Fruit fly (Drosophila melanogaster) whole organism, embryonic: Measurements from ENCODE around the gene RpS3.

Source experiments
- Abd-B ChIP-seq: fragments of 200-800 bp; sonication (Bioruptor generic); optimal IDR thresholded peaks from 2 replicates; lab custom pipeline; 2018; ENCODE audit warnings: missing biosample characterization, mild to moderate bottlenecking, missing genetic modification characterization, moderate library complexity
- Adf1 ChIP-seq: fragments of 200-800 bp; sonication (Bioruptor generic); IDR thresholded peaks from 2 replicates; pipeline ENCODE4 v1.3.6; 2022; ENCODE audit warnings: missing biosample characterization, missing genetic modification characterization
- Asciz ChIP-seq: fragments of 200-800 bp; sonication (Bioruptor generic); optimal IDR thresholded peaks from 2 replicates; lab custom pipeline; 2017; ENCODE audit warnings: missing biosample characterization, mild to moderate bottlenecking, missing genetic modification characterization, missing genetic modification reagents
- CG10462 ChIP-seq: fragments of 200-800 bp; sonication (Bioruptor generic); optimal IDR thresholded peaks from 2 replicates; lab custom pipeline; 2016; ENCODE audit warnings: missing biosample characterization, missing genetic modification characterization
- CG10654 ChIP-seq: fragments of 200-800 bp; sonication (Bioruptor generic); optimal IDR thresholded peaks from 2 replicates; lab custom pipeline; 2016; ENCODE audit warnings: missing biosample characterization, missing genetic modification characterization
- CG11456 ChIP-seq: fragments of 200-800 bp; sonication (Bioruptor generic); IDR thresholded peaks from 3 replicates; pipeline ENCODE4 v1.3.6; 2022; ENCODE audit warnings: missing biosample characterization, missing genetic modification characterization
- CG11723 ChIP-seq: fragments of 200-800 bp; sonication (Bioruptor generic); optimal IDR thresholded peaks from 2 replicates; lab custom pipeline; 2017; ENCODE audit warnings: missing biosample characterization, mild to moderate bottlenecking, missing genetic modification characterization
- CG12104 ChIP-seq: fragments of 200-800 bp; sonication (Bioruptor generic); optimal IDR thresholded peaks from 3 replicates; lab custom pipeline; 2016; ENCODE audit warnings: missing biosample characterization, missing genetic modification characterization
- CG12155 ChIP-seq: fragments of 200-800 bp; sonication (Bioruptor generic); optimal IDR thresholded peaks from 3 replicates; lab custom pipeline; 2016; ENCODE audit warnings: missing biosample characterization, missing genetic modification characterization
- CG12659 ChIP-seq: fragments of 200-800 bp; sonication (Bioruptor generic); optimal IDR thresholded peaks from 3 replicates; lab custom pipeline; 2017; ENCODE audit warnings: mild to moderate bottlenecking, missing biosample characterization, missing genetic modification reagents, missing genetic modification characterization
- CG13624 ChIP-seq: fragments of 200-800 bp; sonication (Bioruptor generic); optimal IDR thresholded peaks from 2 replicates; lab custom pipeline; 2016; ENCODE audit warnings: missing biosample characterization, missing genetic modification characterization
- CG15514 ChIP-seq: fragments of 200-800 bp; sonication (Bioruptor generic); optimal IDR thresholded peaks from 3 replicates; lab custom pipeline; 2017; ENCODE audit warnings: missing biosample characterization, missing genetic modification characterization, mild to moderate bottlenecking, moderate library complexity, missing genetic modification reagents
- CG17328 ChIP-seq: fragments of 200-800 bp; sonication (Bioruptor generic); IDR thresholded peaks from 2 replicates; pipeline ENCODE4 v1.3.6; 2022; ENCODE audit warnings: missing biosample characterization, missing genetic modification characterization
- CG18764 ChIP-seq: fragments of 200-800 bp; sonication (Bioruptor generic); optimal IDR thresholded peaks from 3 replicates; lab custom pipeline; 2016; ENCODE audit warnings: missing biosample characterization, missing genetic modification characterization
- CG2202 ChIP-seq: fragments of 200-800 bp; sonication (Bioruptor generic); optimal IDR thresholded peaks from 2 replicates; lab custom pipeline; 2018; ENCODE audit warnings: missing biosample characterization, mild to moderate bottlenecking, missing genetic modification characterization
- CG2678 ChIP-seq: fragments of 200-800 bp; sonication (Bioruptor generic); optimal IDR thresholded peaks from 3 replicates; lab custom pipeline; 2019; ENCODE audit warnings: missing biosample characterization, mild to moderate bottlenecking, missing genetic modification characterization, moderate library complexity
- CG2712 ChIP-seq: fragments of 200-800 bp; optimal IDR thresholded peaks from 3 replicates; lab custom pipeline; 2019; ENCODE audit warnings: missing biosample characterization, mild to moderate bottlenecking, missing genetic modification characterization, moderate library complexity
- CG2875 ChIP-seq: fragments of 200-800 bp; sonication (Bioruptor generic); optimal IDR thresholded peaks from 2 replicates; lab custom pipeline; 2017; ENCODE audit warnings: missing biosample characterization, mild to moderate bottlenecking, missing genetic modification characterization, missing genetic modification reagents
- CG30431 ChIP-seq: fragments of 200-800 bp; sonication (Bioruptor generic); optimal IDR thresholded peaks from 2 replicates; lab custom pipeline; 2017; ENCODE audit warnings: missing biosample characterization, missing genetic modification characterization
- CG31365 ChIP-seq: fragments of 200-800 bp; sonication (Bioruptor generic); optimal IDR thresholded peaks from 2 replicates; lab custom pipeline; 2018; ENCODE audit warnings: missing biosample characterization, mild to moderate bottlenecking, missing genetic modification characterization
- CG3407 ChIP-seq: fragments of 200-800 bp; sonication (Bioruptor generic); optimal IDR thresholded peaks from 2 replicates; lab custom pipeline; 2018; ENCODE audit warnings: missing biosample characterization, mild to moderate bottlenecking, missing genetic modification characterization
- CG4617 ChIP-seq: fragments of 200-800 bp; sonication (Bioruptor generic); optimal IDR thresholded peaks from 3 replicates; lab custom pipeline; 2016; ENCODE audit warnings: missing biosample characterization, missing genetic modification characterization, borderline replicate concordance
- CG6765 ChIP-seq: fragments of 200-800 bp; sonication (Bioruptor generic); optimal IDR thresholded peaks from 3 replicates; lab custom pipeline; 2017; ENCODE audit warnings: missing biosample characterization, mild to moderate bottlenecking, missing genetic modification characterization
- CG8944 ChIP-seq: fragments of 200-800 bp; sonication (Bioruptor generic); optimal IDR thresholded peaks from 3 replicates; lab custom pipeline; 2016; ENCODE audit warnings: missing biosample characterization, missing genetic modification characterization
- CHES-1-like ChIP-seq: fragments of 200-800 bp; sonication (Bioruptor generic); optimal IDR thresholded peaks from 2 replicates; lab custom pipeline; 2016; ENCODE audit warnings: missing biosample characterization, missing genetic modification characterization
- Doc3 ChIP-seq: fragments of 200-800 bp; sonication (Bioruptor generic); IDR thresholded peaks from 3 replicates; pipeline ENCODE4 v1.3.6; 2022; ENCODE audit warnings: missing biosample characterization, missing genetic modification characterization; ENCODE audit not compliant: partially characterized antibody
- Elba2 ChIP-seq: fragments of 200-800 bp; sonication (Bioruptor generic); optimal IDR thresholded peaks from 3 replicates; lab custom pipeline; 2016; ENCODE audit warnings: missing biosample characterization, missing genetic modification characterization
- Hmr ChIP-seq: fragments of 200-800 bp; sonication (Bioruptor generic); optimal IDR thresholded peaks from 3 replicates; lab custom pipeline; 2017; ENCODE audit warnings: mild to moderate bottlenecking, missing biosample characterization, missing genetic modification reagents, missing genetic modification characterization
- NFAT ChIP-seq: fragments of 200-800 bp; sonication (Bioruptor generic); IDR thresholded peaks from 2 replicates; pipeline ENCODE4 v1.3.6; 2022; ENCODE audit warnings: missing biosample characterization, missing genetic modification characterization
- Neu2 ChIP-seq: fragments of 200-800 bp; sonication (Bioruptor generic); optimal IDR thresholded peaks from 3 replicates; lab custom pipeline; 2016; ENCODE audit warnings: missing biosample characterization, missing genetic modification characterization, borderline replicate concordance
- NfI ChIP-seq: fragments of 200-800 bp; sonication (Bioruptor generic); optimal IDR thresholded peaks from 3 replicates; lab custom pipeline; 2018; ENCODE audit warnings: missing biosample characterization, mild to moderate bottlenecking, missing genetic modification characterization, moderate library complexity
- Six4 ChIP-seq: fragments of 200-800 bp; sonication (Bioruptor generic); optimal IDR thresholded peaks from 2 replicates; lab custom pipeline; 2016; ENCODE audit warnings: missing biosample characterization, missing genetic modification characterization
- abd-A ChIP-seq: fragments of 200-800 bp; sonication (Bioruptor generic); optimal IDR thresholded peaks from 3 replicates; lab custom pipeline; 2019; ENCODE audit warnings: missing biosample characterization, mild to moderate bottlenecking, missing genetic modification characterization, moderate library complexity
- bowl ChIP-seq: fragments of 200-800 bp; sonication (Bioruptor generic); IDR thresholded peaks from 2 replicates; pipeline ENCODE4 v1.3.6; 2022; ENCODE audit warnings: missing biosample characterization, missing genetic modification characterization
- dati ChIP-seq: fragments of 200-800 bp; sonication (Bioruptor generic); IDR thresholded peaks from 2 replicates; pipeline ENCODE4 v1.3.6; 2022; ENCODE audit warnings: missing biosample characterization, missing genetic modification characterization
- dysf ChIP-seq: fragments of 200-800 bp; sonication (Bioruptor generic); IDR thresholded peaks from 3 replicates; pipeline ENCODE4 v1.3.6; 2022; ENCODE audit warnings: missing biosample characterization, missing genetic modification characterization
- ems ChIP-seq: fragments of 200-800 bp; sonication (Bioruptor generic); optimal IDR thresholded peaks from 3 replicates; lab custom pipeline; 2016; ENCODE audit warnings: missing biosample characterization, missing genetic modification characterization
- exex ChIP-seq: fragments of 200-800 bp; sonication (Bioruptor generic); optimal IDR thresholded peaks from 4 replicates; lab custom pipeline; 2018; ENCODE audit warnings: missing biosample characterization, mild to moderate bottlenecking, missing genetic modification characterization, moderate library complexity
- gcm ChIP-seq: fragments of 200-800 bp; sonication (Bioruptor generic); optimal IDR thresholded peaks from 2 replicates; lab custom pipeline; 2019; ENCODE audit warnings: missing biosample characterization, mild to moderate bottlenecking, missing genetic modification characterization, moderate library complexity
- ham ChIP-seq: fragments of 200-800 bp; sonication (Bioruptor generic); IDR thresholded peaks from 2 replicates; pipeline ENCODE4 v1.3.6; 2022; ENCODE audit warnings: missing biosample characterization, missing genetic modification characterization
- her ChIP-seq: fragments of 200-800 bp; sonication (Bioruptor generic); optimal IDR thresholded peaks from 2 replicates; lab custom pipeline; 2016; ENCODE audit warnings: missing biosample characterization, missing genetic modification characterization
- kah ChIP-seq: fragments of 200-800 bp; sonication (Bioruptor generic); optimal IDR thresholded peaks from 2 replicates; lab custom pipeline; 2018; ENCODE audit warnings: missing biosample characterization, mild to moderate bottlenecking, missing genetic modification characterization
- kni ChIP-seq: fragments of 200-800 bp; sonication (Bioruptor generic); optimal IDR thresholded peaks from 3 replicates; lab custom pipeline; 2017; ENCODE audit warnings: mild to moderate bottlenecking, missing biosample characterization, missing genetic modification reagents, missing genetic modification characterization
- knrl ChIP-seq: fragments of 200-800 bp; sonication (Bioruptor generic); IDR thresholded peaks from 3 replicates; pipeline ENCODE4 v1.3.6; 2022; ENCODE audit warnings: missing biosample characterization, missing genetic modification characterization; ENCODE audit not compliant: partially characterized antibody
- onecut ChIP-seq: fragments of 200-800 bp; sonication (Bioruptor generic); IDR thresholded peaks from 2 replicates; pipeline ENCODE4 v1.3.6; 2022; ENCODE audit warnings: missing biosample characterization, missing genetic modification characterization
- salm ChIP-seq: fragments of 200-800 bp; sonication (Bioruptor generic); optimal IDR thresholded peaks from 2 replicates; lab custom pipeline; 2018; ENCODE audit warnings: missing biosample characterization, mild to moderate bottlenecking, missing genetic modification characterization
- sens ChIP-seq: fragments of 200-800 bp; sonication (Bioruptor generic); peaks from one replicate; lab custom pipeline; 2016; ENCODE audit warnings: missing biosample characterization, missing genetic modification characterization
- sug ChIP-seq: fragments of 200-800 bp; optimal IDR thresholded peaks from 2 replicates; lab custom pipeline; 2019; ENCODE audit warnings: missing biosample characterization, mild to moderate bottlenecking, missing genetic modification characterization, moderate library complexity
- ttk ChIP-seq: fragments of 200-800 bp; sonication (Bioruptor generic); IDR thresholded peaks from 2 replicates; pipeline ENCODE4 v2.1.2; 2022; ENCODE audit warnings: missing biosample characterization, missing genetic modification characterization
- unpg ChIP-seq: fragments of 200-800 bp; sonication (Bioruptor generic); optimal IDR thresholded peaks from 3 replicates; lab custom pipeline; 2018; ENCODE audit warnings: missing biosample characterization, mild to moderate bottlenecking, missing genetic modification characterization, moderate library complexity
- zf30C ChIP-seq: fragments of 200-800 bp; sonication (Bioruptor generic); optimal IDR thresholded peaks from 3 replicates; lab custom pipeline; 2018; ENCODE audit warnings: missing biosample characterization, mild to moderate bottlenecking, missing genetic modification characterization

Gene RpS3

dm6 chr3R:23314332-23314731 lies 44.3 kb upstream of the RpS3 start (continued):
- TF ChIP-seq Neu2 (GFP tag; lab: Kevin White, UChicago), result no peak
- TF ChIP-seq ems (GFP tag; lab: Kevin White, UChicago), result no peak
- peak; percentile 25 for TF ChIP-seq CG12104 (GFP tag; lab: Kevin White, UChicago)
- no peak for TF ChIP-seq Doc3 (GFP tag; lab: Robert Waterston, UW)
- TF ChIP-seq exex (tag; lab: Kevin White, UChicago), result peak; percentile 21
- peak; percentile 46 for TF ChIP-seq gcm (GFP tag; lab: Kevin White, UChicago)
- TF ChIP-seq CG18764 (GFP tag; lab: Kevin White, UChicago), result peak; percentile 19
- TF ChIP-seq Asciz (GFP tag; lab: Kevin White, UChicago), result peak; percentile 47
- TF ChIP-seq CG17328, result 0 out of 2 replicates have a peak, but pooled peaks have one; percentile 32
- no peak for TF ChIP-seq Elba2 (GFP tag; lab: Kevin White, UChicago)
- no peak for TF ChIP-seq CG8944 (GFP tag; lab: Kevin White, UChicago)
- TF ChIP-seq kni (GFP tag; lab: Kevin White, UChicago), result peak; percentile 85
- no peak for TF ChIP-seq NFAT (GFP tag; lab: Robert Waterston, UW)
- TF ChIP-seq sug (tag; lab: Kevin White, UChicago), result peak; percentile 14
- no peak for TF ChIP-seq CG4617 (GFP tag; lab: Kevin White, UChicago)
- peak; percentile 31 for TF ChIP-seq Hmr (GFP tag; lab: Kevin White, UChicago)
- TF ChIP-seq CG2678 (tag; lab: Kevin White, UChicago), result peak; percentile 34
- peak; percentile 67 for TF ChIP-seq CG31365 (tag; lab: Kevin White, UChicago)
- TF ChIP-seq CG15514 (GFP tag; lab: Kevin White, UChicago), result peak; percentile 49
- TF ChIP-seq CG12155 (GFP tag; lab: Kevin White, UChicago), result no peak
- TF ChIP-seq ham, result no peak
- TF ChIP-seq CG12659 (GFP tag; lab: Kevin White, UChicago), result no peak
- peak; percentile 48; the same call in 1 of the 3 replicates for TF ChIP-seq dysf (GFP tag; lab: Robert Waterston, UW)
- no peak for TF ChIP-seq Abd-B (GFP tag; lab: Kevin White, UChicago)
- no peak for TF ChIP-seq CG13624 (GFP tag; lab: Kevin White, UChicago)
- TF ChIP-seq abd-A (tag; lab: Kevin White, UChicago), result peak; percentile 49
- no peak for TF ChIP-seq Six4 (GFP tag; lab: Kevin White, UChicago)
- peak; percentile 20 for TF ChIP-seq salm (tag; lab: Kevin White, UChicago)
- peak; percentile 52; the same call in 1 of the 2 replicates for TF ChIP-seq bowl (GFP tag; lab: Robert Waterston, UW)
- TF ChIP-seq CG2875 (GFP tag; lab: Kevin White, UChicago), result peak; percentile 39
- peak; percentile 31 for TF ChIP-seq CHES-1-like (GFP tag; lab: Kevin White, UChicago)
- no peak for TF ChIP-seq CG11456 (GFP tag; lab: Robert Waterston, UW)
- no peak for TF ChIP-seq knrl (GFP tag; lab: Robert Waterston, UW)
- TF ChIP-seq CG2202 (tag; lab: Kevin White, UChicago), result peak; percentile 4
- TF ChIP-seq NfI (GFP tag; lab: Kevin White, UChicago), result peak; percentile 64
- peak; percentile 11 for TF ChIP-seq her (GFP tag; lab: Kevin White, UChicago)
- peak; percentile 4 for TF ChIP-seq CG10654 (GFP tag; lab: Kevin White, UChicago)
- peak; percentile 32 for TF ChIP-seq CG2712
- TF ChIP-seq onecut, result peak; percentile 56; the same call in 1 of the 2 replicates
- peak; percentile 69 for TF ChIP-seq sens (GFP tag; lab: Kevin White, UChicago)
- peak; percentile 54 for TF ChIP-seq CG6765 (GFP tag; lab: Kevin White, UChicago)
- TF ChIP-seq CG11723 (GFP tag; lab: Kevin White, UChicago), result peak; percentile 56
- TF ChIP-seq CG3407 (GFP tag; lab: Kevin White, UChicago), result peak; percentile 8
- peak; percentile 48 for TF ChIP-seq unpg
- no peak for TF ChIP-seq CG30431 (GFP tag; lab: Kevin White, UChicago)
- peak; percentile 56 for TF ChIP-seq zf30C (GFP tag; lab: Kevin White, UChicago)
- no peak for TF ChIP-seq ttk (GFP tag; lab: Robert Waterston, UW)
- no peak for TF ChIP-seq dati (GFP tag; lab: Robert Waterston, UW)
- peak; percentile 80 for TF ChIP-seq kah (GFP tag; lab: Kevin White, UChicago)
- TF ChIP-seq CG10462, result no peak
- TF ChIP-seq Adf1 (GFP tag; lab: Robert Waterston, UW), result peak; percentile 54; the same call in 1 of the 2 replicates
